Worm (Caenorhabditis elegans) whole organism, L1 larva: ENCODE results near the gene rnp-3.

Experiments
- aly-2 ChIP-seq: fragments of 150-350 bp; optimal IDR thresholded peaks from 2 replicates; lab custom pipeline; 2014; ENCODE audit warnings: missing biosample characterization, missing genetic modification characterization
- ceh-82 ChIP-seq, 3 experiments: fragments of 150-350 bp in 1 of 3; sonication (generic microtip) in 2 of 3; optimal IDR thresholded peaks; 2 replicates each; lab custom pipeline; 2014 to 2017; ENCODE audit warnings: missing biosample characterization in 3 of 3, missing genetic modification characterization in 3 of 3
- hlh-17 ChIP-seq: fragments of 200-800 bp; sonication (Bioruptor generic); optimal IDR thresholded peaks from 2 replicates; lab custom pipeline; 2018; ENCODE audit warnings: missing genetic modification characterization, mild to moderate bottlenecking, missing compliant biosample characterization, moderate library complexity, borderline replicate concordance
- lsy-2 ChIP-seq, 2 experiments: fragments of 150-350 bp; optimal IDR thresholded peaks; 2 replicates each; lab custom pipeline; 2014; ENCODE audit warnings: missing biosample characterization in 2 of 2, missing genetic modification characterization in 2 of 2
- mdl-1 ChIP-seq, 2 experiments: fragments of 150-350 bp; optimal IDR thresholded peaks; 2 replicates each; lab custom pipeline; 2014 to 2017; ENCODE audit warnings: missing biosample characterization in 2 of 2, missing genetic modification characterization in 2 of 2, inconsistent platforms in 1 of 2
- pag-3 ChIP-seq: sonication (generic microtip); optimal IDR thresholded peaks from 2 replicates; lab custom pipeline; 2017; ENCODE audit warnings: missing genetic modification characterization, mild to moderate bottlenecking, missing compliant biosample characterization, antibody characterized with exemption, borderline replicate concordance; ENCODE audit not compliant: insufficient read depth
- unc-62 ChIP-seq: fragments of 150-350 bp; optimal IDR thresholded peaks from 2 replicates; lab custom pipeline; 2014; ENCODE audit warnings: missing biosample characterization, missing genetic modification reagents, missing genetic modification characterization

- no peak for TF ChIP-seq hlh-17 (GFP tag; lab: Kevin White, UChicago)
- no peak for TF ChIP-seq unc-62 (GFP tag; lab: Kevin White, UChicago)
- no peak for TF ChIP-seq ceh-82 (tag; optimal IDR thresholded peaks at IDR 0.05; lab: Kevin White, UChicago)
- no peak for TF ChIP-seq lsy-2 (tag; optimal IDR thresholded peaks at IDR 0.05; lab: Kevin White, UChicago)
- TF ChIP-seq pag-3 (tag; lab: Kevin White, UChicago) = no peak
- no peak for TF ChIP-seq mdl-1 (tag; optimal IDR thresholded peaks at IDR 0.05; lab: Kevin White, UChicago)
- TF ChIP-seq aly-2 = no peak
These were observed at the start of gene rnp-3 for ce11 chrIV:4173789-4174188.
